Worm (Caenorhabditis elegans): Measurements from ENCODE around the gene F19G12.3.

DNA sequence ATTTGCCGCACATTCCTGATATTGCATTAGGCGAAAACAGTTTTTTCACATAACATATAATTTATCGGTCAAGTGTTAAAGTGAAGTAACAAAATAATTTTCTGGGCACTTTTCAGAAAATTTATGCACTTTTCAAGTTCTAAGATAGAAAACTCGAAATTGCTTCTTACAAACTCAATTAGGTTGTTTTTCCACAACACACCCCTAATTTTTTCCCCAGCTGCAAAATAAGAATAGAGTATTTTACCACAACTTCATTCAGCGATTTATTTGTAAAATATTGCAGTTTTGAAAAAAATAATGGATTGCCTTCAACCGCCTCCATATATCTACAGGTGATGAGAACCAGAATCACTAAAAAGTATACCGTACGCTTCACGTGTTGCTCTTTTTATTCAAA, 11.8 kb upstream of the F19G12.3 start, which contains the start of gene srh-19:
- no peak for TF ChIP-seq somi-1 (GFP tag; optimal IDR thresholded peaks at IDR 0.05)
- no peak for TF ChIP-seq lin-35 (GFP tag; optimal IDR thresholded peaks at IDR 0.05)
- TF ChIP-seq unc-62 (GFP tag; optimal IDR thresholded peaks at IDR 0.05): no peak
- no peak for TF ChIP-seq lsy-27 (tag; optimal IDR thresholded peaks at IDR 0.05; ENCODE audit: borderline replicate concordance, insufficient read depth)
- no peak for TF ChIP-seq ceh-40 (GFP tag; IDR thresholded peaks at IDR 0.05)
- TF ChIP-seq efl-1 (GFP tag; optimal IDR thresholded peaks at IDR 0.05): no peak
- TF ChIP-seq pha-4 (tag; optimal IDR thresholded peaks at IDR 0.05): no peak
- no peak for TF ChIP-seq bed-1 (GFP tag; IDR thresholded peaks at IDR 0.05)
- TF ChIP-seq attf-3 (GFP tag; conservative IDR thresholded peaks at IDR 0.05): no peak
- TF ChIP-seq unc-130 (GFP tag; optimal IDR thresholded peaks at IDR 0.05): no peak

Measured in whole organism, young adult.